Worm (Caenorhabditis elegans) whole organism, L1 larva: Measurements from ENCODE around the gene R09F10.3.

ENCODE experiments used
- C04F5.9 ChIP-seq: sonication (generic microtip); optimal IDR thresholded peaks from 2 replicates; lab custom pipeline; 2016; ENCODE audit warnings: missing genetic modification characterization, missing compliant biosample characterization
- C34B4.2 ChIP-seq: sonication (generic microtip); optimal IDR thresholded peaks from 2 replicates; lab custom pipeline; 2017; ENCODE audit warnings: mild to moderate bottlenecking, missing genetic modification characterization, missing compliant biosample characterization
- Y116A8C.19 ChIP-seq: sonication (generic microtip); optimal IDR thresholded peaks from 2 replicates; lab custom pipeline; 2016; ENCODE audit warnings: missing compliant biosample characterization, missing genetic modification characterization, borderline replicate concordance
- alr-1 ChIP-seq: fragments of 200-800 bp; sonication (Bioruptor generic); optimal IDR thresholded peaks from 2 replicates; lab custom pipeline; 2018; ENCODE audit warnings: borderline replicate concordance, mild to moderate bottlenecking, missing genetic modification characterization, missing compliant biosample characterization
- ama-1 ChIP-seq: fragments of 150-350 bp; optimal IDR thresholded peaks from 2 replicates; lab custom pipeline; 2014
- blmp-1 ChIP-seq: fragments of 150-350 bp; optimal IDR thresholded peaks from 2 replicates; lab custom pipeline; 2014; ENCODE audit warnings: missing biosample characterization, missing genetic modification characterization
- ceh-63 ChIP-seq: fragments of 200-800 bp; sonication (Bioruptor generic); optimal IDR thresholded peaks from 2 replicates; lab custom pipeline; 2018; ENCODE audit warnings: mild to moderate bottlenecking, missing genetic modification characterization, missing compliant biosample characterization
- ces-1 ChIP-seq: fragments of 150-350 bp; optimal IDR thresholded peaks from 2 replicates; lab custom pipeline; 2014; ENCODE audit warnings: missing biosample characterization, missing genetic modification reagents, missing genetic modification characterization
- efl-1 ChIP-seq, 4 experiments: fragments of 150-350 bp; optimal IDR thresholded peaks in 3 of 4; peaks in 1 of 4; 1 replicate in 1 of 4; 2 replicates in 3 of 4; lab custom pipeline; 2014; ENCODE audit warnings: missing biosample characterization in 2 of 4, missing genetic modification characterization in 2 of 4, missing genetic modification reagents in 2 of 4
- efl-3 ChIP-seq: fragments of 200-800 bp; sonication (Bioruptor generic); optimal IDR thresholded peaks from 2 replicates; lab custom pipeline; 2018; ENCODE audit warnings: mild to moderate bottlenecking, missing genetic modification characterization, missing compliant biosample characterization
- egl-13 ChIP-seq: sonication (generic microtip); optimal IDR thresholded peaks from 2 replicates; lab custom pipeline; 2016; ENCODE audit warnings: missing genotype, missing genetic modification reagents, missing genetic modification characterization, missing compliant biosample characterization
- egl-27 ChIP-seq, 2 experiments: fragments of 150-350 bp in 1 of 2; sonication (generic microtip); optimal IDR thresholded peaks; 3 replicates each; lab custom pipeline; 2017 to 2018; ENCODE audit warnings: missing biosample characterization in 2 of 2, missing genetic modification characterization in 2 of 2, missing genetic modification reagents in 2 of 2
- elt-3 ChIP-seq, 6 experiments: fragments of 150-350 bp in 1 of 6; sonication (generic microtip); optimal IDR thresholded peaks; 2 replicates each; lab custom pipeline; 2017 to 2018; ENCODE audit warnings: missing biosample characterization in 6 of 6, missing genetic modification characterization in 6 of 6, inconsistent platforms in 1 of 6
- fkh-4 ChIP-seq: sonication (generic microtip); optimal IDR thresholded peaks from 2 replicates; lab custom pipeline; 2016; ENCODE audit warnings: missing compliant biosample characterization, missing genetic modification characterization, borderline replicate concordance
- fkh-8 ChIP-seq: sonication (generic microtip); optimal IDR thresholded peaks from 2 replicates; lab custom pipeline; 2016; ENCODE audit warnings: mild to moderate bottlenecking, missing genetic modification characterization, missing compliant biosample characterization
- fos-1 ChIP-seq: fragments of 150-350 bp; optimal IDR thresholded peaks from 2 replicates; lab custom pipeline; 2014; ENCODE audit warnings: missing biosample characterization, missing genetic modification characterization
- grh-1 ChIP-seq: fragments of 200-800 bp; sonication (Bioruptor generic); IDR thresholded peaks from 2 replicates; pipeline ENCODE4 v1.3.6; 2022; ENCODE audit warnings: missing genetic modification reagents, missing genetic modification characterization, missing compliant biosample characterization
- irx-1 ChIP-seq: sonication (generic microtip); optimal IDR thresholded peaks from 2 replicates; lab custom pipeline; 2016; ENCODE audit warnings: missing genetic modification characterization, missing compliant biosample characterization
- lin-13 ChIP-seq: fragments of 150-350 bp; optimal IDR thresholded peaks from 2 replicates; lab custom pipeline; 2014; ENCODE audit warnings: missing biosample characterization, missing genetic modification reagents, missing genetic modification characterization
- lin-14 ChIP-seq: fragments of 200-800 bp; sonication (Bioruptor generic); optimal IDR thresholded peaks from 2 replicates; lab custom pipeline; 2018; ENCODE audit warnings: mild to moderate bottlenecking, missing genetic modification characterization, moderate library complexity, missing compliant biosample characterization
- lin-39 ChIP-seq: fragments of 150-350 bp; optimal IDR thresholded peaks from 2 replicates; lab custom pipeline; 2014; ENCODE audit warnings: missing biosample characterization, missing genetic modification reagents, missing genetic modification characterization
- lir-3 ChIP-seq: sonication (generic microtip); optimal IDR thresholded peaks from 2 replicates; lab custom pipeline; 2016; ENCODE audit warnings: mild to moderate bottlenecking, missing genetic modification characterization, moderate library complexity, missing compliant biosample characterization; ENCODE audit not compliant: poor library complexity
- mab-9 ChIP-seq: fragments of 200-800 bp; sonication (Bioruptor generic); IDR thresholded peaks from 2 replicates; pipeline ENCODE4 v1.3.6; 2022; ENCODE audit warnings: missing genetic modification reagents, missing genetic modification characterization, missing compliant biosample characterization
- mep-1 ChIP-seq: fragments of 150-350 bp; optimal IDR thresholded peaks from 2 replicates; lab custom pipeline; 2014; ENCODE audit warnings: missing biosample characterization, missing genetic modification characterization
- nhr-19 ChIP-seq: fragments of 200-800 bp; sonication (Bioruptor generic); conservative IDR thresholded peaks from 2 replicates; pipeline ENCODE4 v1.3.6; 2022; ENCODE audit warnings: missing genetic modification characterization, missing compliant biosample characterization
- nhr-237 ChIP-seq: fragments of 150-350 bp; optimal IDR thresholded peaks from 2 replicates; lab custom pipeline; 2014; ENCODE audit warnings: missing biosample characterization, missing genetic modification characterization
- nhr-47 ChIP-seq: sonication (generic microtip); optimal IDR thresholded peaks from 2 replicates; lab custom pipeline; 2016; ENCODE audit warnings: mild to moderate bottlenecking, missing genetic modification characterization, moderate library complexity, missing compliant biosample characterization
- nhr-71 ChIP-seq: sonication (generic microtip); optimal IDR thresholded peaks from 2 replicates; lab custom pipeline; 2016; ENCODE audit warnings: mild to moderate bottlenecking, missing genetic modification characterization, moderate library complexity, missing compliant biosample characterization
- nhr-77 ChIP-seq: fragments of 150-350 bp; optimal IDR thresholded peaks from 2 replicates; lab custom pipeline; 2014; ENCODE audit warnings: missing biosample characterization, missing genetic modification characterization
- nhr-84 ChIP-seq: sonication (generic microtip); optimal IDR thresholded peaks from 2 replicates; lab custom pipeline; 2017; ENCODE audit warnings: missing biosample characterization, missing genetic modification characterization
- nhr-90 ChIP-seq: sonication (generic microtip); optimal IDR thresholded peaks from 2 replicates; lab custom pipeline; 2016; ENCODE audit warnings: mild to moderate bottlenecking, missing genetic modification characterization, missing compliant biosample characterization; ENCODE audit not compliant: poor library complexity
- pag-3 ChIP-seq: sonication (generic microtip); optimal IDR thresholded peaks from 2 replicates; lab custom pipeline; 2017; ENCODE audit warnings: missing genetic modification characterization, mild to moderate bottlenecking, missing compliant biosample characterization, antibody characterized with exemption, borderline replicate concordance; ENCODE audit not compliant: insufficient read depth
- pqm-1 ChIP-seq: sonication (generic microtip); optimal IDR thresholded peaks from 3 replicates; lab custom pipeline; 2017; ENCODE audit warnings: missing biosample characterization, missing genetic modification characterization
- skn-1 ChIP-seq: fragments of 150-350 bp; optimal IDR thresholded peaks from 2 replicates; lab custom pipeline; 2014; ENCODE audit warnings: missing biosample characterization, missing genetic modification characterization
- snpc-4 ChIP-seq: fragments of 150-350 bp; optimal IDR thresholded peaks from 2 replicates; lab custom pipeline; 2014; ENCODE audit warnings: missing biosample characterization, missing genetic modification characterization
- sox-4 ChIP-seq: sonication (generic microtip); optimal IDR thresholded peaks from 2 replicates; lab custom pipeline; 2016; ENCODE audit warnings: missing genetic modification characterization, missing compliant biosample characterization
- swsn-7 ChIP-seq: sonication (generic microtip); optimal IDR thresholded peaks from 2 replicates; lab custom pipeline; 2016; ENCODE audit warnings: missing genetic modification characterization, missing compliant biosample characterization
- tbx-2 ChIP-seq: sonication (generic microtip); optimal IDR thresholded peaks from 2 replicates; lab custom pipeline; 2016; ENCODE audit warnings: missing genetic modification characterization, missing compliant biosample characterization
- tlp-1 ChIP-seq: fragments of 150-350 bp; optimal IDR thresholded peaks from 2 replicates; lab custom pipeline; 2014; ENCODE audit warnings: missing biosample characterization, missing genetic modification characterization
- unc-30 ChIP-seq: sonication (generic microtip); optimal IDR thresholded peaks from 2 replicates; lab custom pipeline; 2017; ENCODE audit warnings: missing biosample characterization, missing genetic modification characterization
- unc-62 ChIP-seq: fragments of 150-350 bp; optimal IDR thresholded peaks from 2 replicates; lab custom pipeline; 2014; ENCODE audit warnings: missing biosample characterization, missing genetic modification reagents, missing genetic modification characterization
- unc-86 ChIP-seq: sonication (generic microtip); optimal IDR thresholded peaks from 2 replicates; lab custom pipeline; 2016; ENCODE audit warnings: missing genetic modification characterization, missing compliant biosample characterization
- xbp-1 ChIP-seq: sonication (generic microtip); optimal IDR thresholded peaks from 2 replicates; lab custom pipeline; 2016; ENCODE audit warnings: missing genetic modification characterization, missing compliant biosample characterization
- zag-1 ChIP-seq: fragments of 150-350 bp; optimal IDR thresholded peaks from 2 replicates; lab custom pipeline; 2014; ENCODE audit warnings: missing biosample characterization, missing genetic modification characterization
- zip-4 ChIP-seq: fragments of 200-800 bp; sonication (Bioruptor generic); optimal IDR thresholded peaks from 2 replicates; lab custom pipeline; 2018; ENCODE audit warnings: mild to moderate bottlenecking, missing genetic modification characterization, moderate library complexity, missing compliant biosample characterization
- ztf-11 ChIP-seq, 2 experiments: sonication (generic microtip); optimal IDR thresholded peaks; 2 replicates each; lab custom pipeline; 2016 to 2017; ENCODE audit warnings: missing genetic modification characterization in 2 of 2, missing biosample characterization in 1 of 2, missing compliant biosample characterization in 1 of 2

The R09F10.3 gene

DNA sequence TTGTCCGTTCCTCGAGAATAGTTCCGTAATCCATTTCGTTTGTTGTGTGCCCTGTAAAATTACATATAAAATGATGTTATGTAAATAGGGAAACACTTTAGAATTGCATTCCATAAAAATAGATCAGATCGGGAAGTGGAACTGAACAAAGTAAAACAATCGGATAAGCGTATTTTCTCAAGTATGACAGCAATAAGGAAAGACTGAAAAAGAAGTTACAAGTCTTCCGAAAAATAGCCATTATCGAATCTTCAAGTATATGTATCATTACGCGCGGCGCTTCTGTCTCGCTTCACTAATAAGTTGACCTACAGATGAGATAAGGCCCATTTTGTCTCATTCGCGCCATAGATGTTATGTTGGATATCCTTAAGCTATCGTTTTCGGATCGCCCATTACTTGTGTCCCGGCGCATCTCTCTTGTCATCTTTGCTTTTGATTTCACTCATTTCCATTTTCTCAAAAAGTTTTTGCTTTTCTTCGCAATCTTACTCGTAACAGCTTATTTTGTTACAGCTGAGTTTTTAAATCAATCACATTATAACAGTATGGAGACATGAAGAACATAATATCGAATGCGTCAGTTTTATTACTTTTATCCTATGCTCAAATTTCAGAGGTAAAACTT lies 9.1 kb upstream of the R09F10.3 start, which contains the start of the genes fis-2 and F13B9.2:
fis-2 (minus strand) TSS at position 51 of the 628 bp plus-strand sequence.
F13B9.2 (plus strand) TSS at position 515 of the 628 bp plus-strand sequence.
- no peak for TF ChIP-seq efl-1 (optimal IDR thresholded peaks at IDR 0.05; lab: Kevin White, UChicago)
- peak in 1 of 2 experiments; percentile 74 for TF ChIP-seq efl-1 (GFP tag; optimal IDR thresholded peaks at IDR 0.05 in 1 of 2; lab: Kevin White, UChicago)
- no peak for TF ChIP-seq snpc-4
- TF ChIP-seq blmp-1 (tag; lab: Kevin White, UChicago), result peak; percentile 82
- no peak for TF ChIP-seq fos-1 (tag; lab: Kevin White, UChicago)

DNA sequence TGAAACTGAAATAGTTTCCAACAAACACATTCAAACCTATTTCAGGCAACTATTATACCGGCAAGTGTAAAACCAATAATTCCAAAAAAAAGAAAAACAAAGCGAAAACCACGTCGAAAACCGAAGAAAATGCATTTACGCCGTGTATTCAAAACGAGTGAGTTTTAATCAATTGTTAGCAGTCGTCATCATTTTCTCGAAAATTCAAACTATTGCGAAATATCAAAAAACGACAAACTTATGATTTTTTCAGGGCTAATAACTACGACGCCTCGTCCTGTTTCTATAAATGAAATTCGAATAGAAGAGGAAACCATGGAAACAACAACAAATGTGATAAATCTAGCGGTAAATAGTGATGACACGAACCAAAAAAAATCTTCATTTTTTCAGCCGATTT lies 8.3 kb upstream of the R09F10.3 start:
- TF ChIP-seq unc-86 (tag; lab: Kevin White, UChicago) (no peak), ama-1 (lab: Kevin White, UChicago) (no peak), skn-1 (tag; lab: Kevin White, UChicago) (peak; percentile 73), grh-1 (GFP tag; lab: Robert Waterston, UW) (no peak), lir-3 (no peak), fkh-8 (no peak), fkh-4 (tag; lab: Kevin White, UChicago) (no peak), zip-4 (GFP tag; lab: Kevin White, UChicago) (peak; percentile 18), ztf-11 (tag; optimal IDR thresholded peaks at IDR 0.05; lab: Kevin White, UChicago) (no peak), alr-1 (tag; lab: Kevin White, UChicago) (no peak), unc-30 (tag; lab: Kevin White, UChicago) (no peak), nhr-77 (tag; lab: Kevin White, UChicago) (no peak), zag-1 (no peak), C34B4.2 (tag; lab: Kevin White, UChicago) (no peak)

DNA sequence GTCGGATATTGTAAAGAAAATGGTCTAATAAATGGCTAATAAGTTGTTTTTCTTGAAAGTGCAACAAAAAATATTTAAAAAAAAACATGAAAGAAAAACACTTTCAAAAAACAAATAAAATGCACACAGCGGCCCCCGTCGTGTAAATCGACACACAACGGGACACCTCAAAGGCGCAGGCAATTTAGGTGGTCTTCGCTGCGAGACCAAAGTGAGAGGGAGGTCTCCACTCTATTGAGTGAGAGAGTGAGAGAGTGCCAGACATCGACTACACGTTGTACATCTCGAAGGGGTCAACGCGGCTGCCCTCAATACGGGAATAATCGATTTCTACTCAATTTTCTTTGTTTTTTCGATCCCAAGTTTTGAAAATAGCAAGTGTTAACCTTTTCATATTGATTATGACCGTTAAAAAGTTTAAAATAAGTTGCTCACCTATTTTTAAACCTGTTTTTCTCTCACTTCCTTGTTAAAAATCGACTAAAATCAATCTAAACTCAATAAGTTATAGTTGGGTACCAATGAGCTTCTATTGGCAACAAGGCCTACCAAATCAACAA lies 7.6 kb upstream of the R09F10.3 start, which contains the start of gene sec-16A.2:
sec-16A.2 (plus strand) TSS at position 510 of the 560 bp plus-strand sequence.
- TF ChIP-seq alr-1 (tag; lab: Kevin White, UChicago) (no peak), nhr-84 (tag; lab: Kevin White, UChicago) (no peak), pag-3 (tag; lab: Kevin White, UChicago) (no peak), pqm-1 (tag; lab: Kevin White, UChicago) (no peak), xbp-1 (tag; lab: Kevin White, UChicago) (peak; percentile 66), zag-1 (no peak), sox-4 (tag; lab: Kevin White, UChicago) (no peak), lir-3 (no peak), nhr-71 (tag; lab: Kevin White, UChicago) (peak; percentile 75), unc-62 (GFP tag; lab: Kevin White, UChicago) (no peak), lin-14 (GFP tag; lab: Kevin White, UChicago) (peak; percentile 90), egl-13 (no peak), tlp-1 (tag; lab: Kevin White, UChicago) (no peak), Y116A8C.19 (tag; lab: Kevin White, UChicago) (no peak), tbx-2 (peak; percentile 62), swsn-7 (peak; percentile 63), mep-1 (peak; percentile 56), nhr-237 (tag; lab: Kevin White, UChicago) (no peak), unc-30 (tag; lab: Kevin White, UChicago) (no peak), efl-3 (GFP tag; lab: Kevin White, UChicago) (no peak), lin-13 (GFP tag; lab: Kevin White, UChicago) (peak; percentile 61), mab-9 (GFP tag; lab: Robert Waterston, UW) (no peak), nhr-19 (GFP tag; lab: Robert Waterston, UW) (peak; percentile 47), ces-1 (no peak), nhr-90 (tag; lab: Kevin White, UChicago) (peak; percentile 32), egl-27 (tag; optimal IDR thresholded peaks at IDR 0.05; lab: Kevin White, UChicago) (no peak), lin-39 (tag; lab: Kevin White, UChicago) (no peak), blmp-1 (tag; lab: Kevin White, UChicago) (peak; percentile 77), zip-4 (GFP tag; lab: Kevin White, UChicago) (no peak), ceh-63 (GFP tag; lab: Kevin White, UChicago) (no peak), irx-1 (tag; lab: Kevin White, UChicago) (peak; percentile 11), elt-3 (tag; optimal IDR thresholded peaks at IDR 0.05; lab: Kevin White, UChicago) (peak in 1 of 6 experiments; percentile 30), C04F5.9 (tag; lab: Kevin White, UChicago) (no peak), nhr-47 (peak; percentile 57)
